Fruit fly (Drosophila melanogaster): ENCODE data around the gene CG42238.

The CG42238 gene

dm6 chr2L:20974037-20974646 is 77.8 kb downstream of the CG42238 start (continued):
- peak; percentile 26 for TF ChIP-seq HHEX (GFP tag; optimal IDR thresholded peaks at IDR 0.05)
- peak; percentile 42 for TF ChIP-seq Chrac-16 (GFP tag; optimal IDR thresholded peaks at IDR 0.05)
- TF ChIP-seq Deaf1 (tag; optimal IDR thresholded peaks at IDR 0.05), result no peak
- TF ChIP-seq fd3F (GFP tag; optimal IDR thresholded peaks at IDR 0.05), result no peak
- TF ChIP-seq Myb (GFP tag; optimal IDR thresholded peaks at IDR 0.05), result no peak
- TF ChIP-seq mld (GFP tag; IDR thresholded peaks at IDR 0.05; ENCODE audit: partially characterized antibody), result no peak
- peak; percentile 30 for TF ChIP-seq CG10431 (GFP tag; optimal IDR thresholded peaks at IDR 0.05)
- TF ChIP-seq fd102C (GFP tag; optimal IDR thresholded peaks at IDR 0.05), result no peak
- no peak for TF ChIP-seq CG17186 (GFP tag; optimal IDR thresholded peaks at IDR 0.05)
- peak; percentile 34 for TF ChIP-seq Six4 (GFP tag; optimal IDR thresholded peaks at IDR 0.05)
- TF ChIP-seq pum (GFP tag; optimal IDR thresholded peaks at IDR 0.05), result peak; percentile 53
- no peak for TF ChIP-seq cg (GFP tag; optimal IDR thresholded peaks at IDR 0.05)
- no peak for TF ChIP-seq HmgZ (tag; optimal IDR thresholded peaks at IDR 0.05)
- TF ChIP-seq CG7745 (tag; optimal IDR thresholded peaks at IDR 0.05), result no peak
- TF ChIP-seq bbx (GFP tag; IDR thresholded peaks at IDR 0.05; ENCODE audit: partially characterized antibody), result no peak
- TF ChIP-seq ftz-f1 (GFP tag; optimal IDR thresholded peaks at IDR 0.05), result no peak
- TF ChIP-seq BEAF-32 (GFP tag; optimal IDR thresholded peaks at IDR 0.05), result no peak
- peak; percentile 74 for TF ChIP-seq zfh1 (GFP tag; IDR thresholded peaks at IDR 0.05)
- TF ChIP-seq YL-1 (GFP tag; optimal IDR thresholded peaks at IDR 0.05), result no peak
- peak; percentile 29 for TF ChIP-seq Hr3 (GFP tag; optimal IDR thresholded peaks at IDR 0.05)
- no peak for TF ChIP-seq rib (GFP tag; IDR thresholded peaks at IDR 0.05)
- TF ChIP-seq run (tag; optimal IDR thresholded peaks at IDR 0.05), result no peak
- TF ChIP-seq Fer2 (tag; optimal IDR thresholded peaks at IDR 0.05), result no peak
- TF ChIP-seq inv (GFP tag; IDR thresholded peaks at IDR 0.05; ENCODE audit: partially characterized antibody), result no peak
- TF ChIP-seq hth (optimal IDR thresholded peaks at IDR 0.05), result no peak
- peak; percentile 62 for TF ChIP-seq CG8388 (GFP tag; optimal IDR thresholded peaks at IDR 0.05)
- no peak for TF ChIP-seq Hmr (GFP tag; optimal IDR thresholded peaks at IDR 0.05)
- TF ChIP-seq CG2199 (GFP tag; IDR thresholded peaks at IDR 0.05), result no peak
- no peak for TF ChIP-seq caup (GFP tag; optimal IDR thresholded peaks at IDR 0.05; ENCODE audit: severe bottlenecking)
- peak; percentile 6 for TF ChIP-seq CG12155 (GFP tag; optimal IDR thresholded peaks at IDR 0.05)
- TF ChIP-seq Spps (tag; optimal IDR thresholded peaks at IDR 0.05), result peak; percentile 45
- no peak for TF ChIP-seq CG1233 (GFP tag; optimal IDR thresholded peaks at IDR 0.05)
- TF ChIP-seq Side (GFP tag; optimal IDR thresholded peaks at IDR 0.05), result no peak
- TF ChIP-seq exex (tag; optimal IDR thresholded peaks at IDR 0.05), result no peak
- TF ChIP-seq Optix (GFP tag; IDR thresholded peaks at IDR 0.05), result peak; percentile 60; the same call in 1 of the 3 replicates
- no peak for TF ChIP-seq abd-A (tag; optimal IDR thresholded peaks at IDR 0.05)
- TF ChIP-seq CG12219 (GFP tag; optimal IDR thresholded peaks at IDR 0.05), result peak; percentile 60
- no peak for TF ChIP-seq CG6813 (GFP tag; optimal IDR thresholded peaks at IDR 0.05)
- TF ChIP-seq Mes4 (GFP tag; optimal IDR thresholded peaks at IDR 0.05), result peak; percentile 37
- TF ChIP-seq CG18764 (GFP tag; optimal IDR thresholded peaks at IDR 0.05), result peak; percentile 1
- TF ChIP-seq repo (GFP tag; optimal IDR thresholded peaks at IDR 0.05), result no peak
- TF ChIP-seq lov (optimal IDR thresholded peaks at IDR 0.05), result no peak
- 0 out of 3 replicates have a peak, but pooled peaks have one; percentile 39 for TF ChIP-seq lov (GFP tag; IDR thresholded peaks at IDR 0.05)
- no peak; the same call in 1 of the 2 replicates for TF ChIP-seq CG32767 (GFP tag; IDR thresholded peaks at IDR 0.05)
- TF ChIP-seq vfl (GFP tag; optimal IDR thresholded peaks at IDR 0.05), result no peak
- peak; percentile 33 for TF ChIP-seq CG14965 (GFP tag; optimal IDR thresholded peaks at IDR 0.05; ENCODE audit: borderline replicate concordance)
- no peak for TF ChIP-seq peb (GFP tag; IDR thresholded peaks at IDR 0.05)
- no peak for TF ChIP-seq Sin3A (optimal IDR thresholded peaks at IDR 0.05)
- no peak for TF ChIP-seq kay (GFP tag; optimal IDR thresholded peaks at IDR 0.05)
- peak; percentile 21; the same call in 1 of the 2 replicates for TF ChIP-seq E2f2 (GFP tag; IDR thresholded peaks at IDR 0.05)
- no peak for TF ChIP-seq Meics (GFP tag; optimal IDR thresholded peaks at IDR 0.05)
